Worm (Caenorhabditis elegans) whole organism, L4/young adult: ENCODE data around the gene F14D2.7.

Experiments used
- W03F9.2 ChIP-seq: fragments of 150-350 bp; optimal IDR thresholded peaks from 2 replicates; lab custom pipeline; 2014; ENCODE audit warnings: missing biosample characterization, missing genetic modification characterization
- dao-5 ChIP-seq: sonication (generic microtip); optimal IDR thresholded peaks from 2 replicates; lab custom pipeline; 2016; ENCODE audit warnings: missing genotype, missing genetic modification characterization, moderate library complexity, missing compliant biosample characterization
- him-1 ChIP-seq: sonication (generic microtip); optimal IDR thresholded peaks from 2 replicates; lab custom pipeline; 2016; ENCODE audit warnings: missing genotype, missing genetic modification reagents, missing genetic modification characterization, missing compliant biosample characterization

DNA sequence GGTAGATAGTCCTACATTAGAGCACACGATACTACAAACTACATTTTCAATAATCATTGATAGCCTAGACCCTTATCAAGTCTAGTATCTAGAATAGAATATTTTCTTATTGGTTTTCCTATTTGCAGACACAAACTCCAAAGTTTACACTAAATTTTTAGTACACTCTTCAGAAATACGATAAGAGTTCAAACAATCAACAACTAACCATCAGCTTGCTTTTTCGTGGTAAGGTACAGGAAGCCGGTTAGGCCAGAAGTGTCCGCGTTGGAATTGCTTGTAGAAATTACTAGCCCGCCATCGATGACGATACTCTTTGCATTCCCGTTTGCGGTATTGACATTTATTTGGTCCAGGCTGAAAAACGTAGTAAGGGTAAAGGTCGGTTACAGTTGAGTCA, 16.2 kb downstream of the F14D2.7 start, which contains the start of gene Y46D2A.1:
- no peak for TF ChIP-seq him-1 (tag; lab: Kevin White, UChicago)
- TF ChIP-seq dao-5, result no peak
- TF ChIP-seq W03F9.2 (tag; lab: Kevin White, UChicago), result no peak
